Fruit fly (Drosophila melanogaster): ENCODE measurements around the gene CG13634.

DNA sequence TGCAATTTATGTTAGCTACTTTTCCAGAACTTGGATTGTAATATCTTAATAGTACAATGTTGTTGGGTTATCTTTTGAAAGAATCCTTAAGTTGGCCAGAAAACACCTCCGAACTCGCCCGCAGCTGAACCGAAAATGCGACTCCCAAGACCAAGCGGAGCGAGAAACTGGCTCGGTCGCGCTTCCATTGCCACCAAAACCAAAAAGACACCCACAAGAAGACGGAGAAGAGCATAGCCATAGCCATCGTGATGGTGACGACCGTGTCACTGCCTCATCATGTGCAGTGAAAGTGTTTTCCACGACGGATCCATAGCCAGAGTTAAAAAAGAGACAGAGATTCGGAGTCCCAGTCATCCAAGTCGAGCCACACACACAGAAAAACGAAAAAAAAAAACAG is at the start of gene CG13634:
- TF ChIP-seq CG6792 (GFP tag; optimal IDR thresholded peaks at IDR 0.05) (no peak), CG10669 (GFP tag; optimal IDR thresholded peaks at IDR 0.05) (no peak)

Measured in whole organism, prepupa.